Fruit fly (Drosophila melanogaster): Measurements from ENCODE around the gene CG12123.

DNA sequence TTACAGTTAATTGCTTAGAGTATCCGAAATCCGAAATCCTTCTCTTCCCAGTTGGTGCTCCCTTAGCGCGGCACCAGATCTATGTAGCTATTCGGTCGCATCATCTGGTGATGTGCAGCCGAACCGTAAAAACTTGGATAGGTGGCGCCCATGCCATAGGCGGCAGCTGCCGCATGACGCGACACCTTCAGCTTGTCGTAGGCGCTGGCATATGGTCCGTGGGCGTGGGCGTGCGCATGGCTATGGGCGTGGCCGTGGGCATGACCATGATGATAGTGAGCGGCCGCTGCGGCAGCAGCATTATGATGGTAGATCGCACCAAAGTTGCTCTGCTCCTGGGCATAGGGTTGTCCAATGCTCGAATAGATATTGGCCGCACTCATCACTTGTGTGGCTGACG lies 6.0 kb upstream of the CG12123 start:
- TF ChIP-seq psq (optimal IDR thresholded peaks at IDR 0.05) = no peak
- TF ChIP-seq insv (optimal IDR thresholded peaks at IDR 0.05) = no peak
- no peak for TF ChIP-seq Myc (optimal IDR thresholded peaks at IDR 0.05)
- no peak for TF ChIP-seq Sin3A (optimal IDR thresholded peaks at IDR 0.05)
- no peak for TF ChIP-seq ttk (optimal IDR thresholded peaks at IDR 0.05)
- TF ChIP-seq h (optimal IDR thresholded peaks at IDR 0.05) = no peak

All from Kc167 (cell line).